Worm (Caenorhabditis elegans) whole organism, young adult: Measurements from ENCODE around the gene tag-250.

Experiments
- ccch-3 ChIP-seq: fragments of 200-800 bp; sonication (Bioruptor generic); optimal IDR thresholded peaks from 2 replicates; lab custom pipeline; 2018; ENCODE audit warnings: mild to moderate bottlenecking, missing genetic modification characterization, missing compliant biosample characterization
- cebp-1 ChIP-seq, 2 experiments: fragments of 200-800 bp in 1 of 2; sonication (Bioruptor generic) in 1 of 2; sonication (generic microtip) in 1 of 2; IDR thresholded peaks in 1 of 2; optimal IDR thresholded peaks in 1 of 2; 2 replicates each; pipeline versions ENCODE4 v1.3.6 to Lab custom; 2017 to 2022; ENCODE audit warnings: missing compliant biosample characterization in 2 of 2, missing genetic modification characterization in 2 of 2, mild to moderate bottlenecking in 1 of 2, missing genetic modification reagents in 1 of 2, moderate library complexity in 1 of 2
- ekl-4 ChIP-seq: fragments of 200-800 bp; sonication (Bioruptor generic); IDR thresholded peaks from 2 replicates; pipeline ENCODE4 v1.3.6; 2022; ENCODE audit warnings: missing genetic modification reagents, missing genetic modification characterization, missing compliant biosample characterization
- hlh-26 ChIP-seq: fragments of 200-800 bp; sonication (Bioruptor generic); conservative IDR thresholded peaks from 2 replicates; pipeline ENCODE4 v1.3.6; 2022; ENCODE audit warnings: missing genetic modification reagents, missing genetic modification characterization, missing compliant biosample characterization
- lin-35 ChIP-seq, 3 experiments: fragments of 150-350 bp in 2 of 3; sonication (generic microtip) in 1 of 3; optimal IDR thresholded peaks; 2 replicates each; lab custom pipeline; 2014 to 2018; ENCODE audit warnings: missing biosample characterization in 3 of 3, missing genetic modification characterization in 3 of 3, missing genetic modification reagents in 3 of 3
- lir-1 ChIP-seq: fragments of 200-800 bp; sonication (Bioruptor generic); conservative IDR thresholded peaks from 2 replicates; pipeline ENCODE4 v1.3.6; 2022; ENCODE audit warnings: missing genetic modification reagents, missing genetic modification characterization, missing compliant biosample characterization
- pha-4 ChIP-seq: fragments of 150-350 bp; sonication (generic microtip); optimal IDR thresholded peaks from 2 replicates; lab custom pipeline; 2014; ENCODE audit warnings: missing biosample characterization, missing genetic modification reagents, missing genetic modification characterization
- snpc-3.4 ChIP-seq: sonication (generic microtip); optimal IDR thresholded peaks from 2 replicates; lab custom pipeline; 2017; ENCODE audit warnings: missing genetic modification characterization, mild to moderate bottlenecking, missing compliant biosample characterization, antibody characterized with exemption, moderate library complexity, missing genotype, missing genetic modification reagents
- somi-1 ChIP-seq: fragments of 200-800 bp; sonication (Bioruptor generic); optimal IDR thresholded peaks from 2 replicates; lab custom pipeline; 2018; ENCODE audit warnings: mild to moderate bottlenecking, missing genetic modification characterization, missing compliant biosample characterization
- unc-130 ChIP-seq: sonication (generic microtip); optimal IDR thresholded peaks from 2 replicates; lab custom pipeline; 2016; ENCODE audit warnings: missing genetic modification reagents, missing genetic modification characterization, missing compliant biosample characterization
- ztf-25 ChIP-seq: fragments of 200-800 bp; sonication (Bioruptor generic); IDR thresholded peaks from 2 replicates; pipeline ENCODE4 v1.3.6; 2022; ENCODE audit warnings: missing genetic modification reagents, missing genetic modification characterization, missing compliant biosample characterization
- ztf-26 ChIP-seq: sonication (generic microtip); optimal IDR thresholded peaks from 2 replicates; lab custom pipeline; 2017; ENCODE audit warnings: missing genetic modification characterization, missing compliant biosample characterization
- ztf-6 ChIP-seq: fragments of 200-800 bp; sonication (Bioruptor generic); IDR thresholded peaks from 2 replicates; pipeline ENCODE4 v1.3.6; 2022; ENCODE audit warnings: missing genetic modification reagents, missing genetic modification characterization, missing compliant biosample characterization

- peak; percentile 19 for TF ChIP-seq somi-1
- TF ChIP-seq ztf-6 (GFP tag; lab: Robert Waterston, UW), result no peak
- TF ChIP-seq ekl-4 (GFP tag; lab: Robert Waterston, UW), result no peak
- no peak for TF ChIP-seq hlh-26 (GFP tag; lab: Robert Waterston, UW)
- no peak for TF ChIP-seq lin-35 (GFP tag; optimal IDR thresholded peaks at IDR 0.05; lab: Kevin White, UChicago)
- no peak for TF ChIP-seq pha-4 (tag; lab: Kevin White, UChicago)
- no peak for TF ChIP-seq ccch-3
- TF ChIP-seq ztf-26 (tag; lab: Kevin White, UChicago), result no peak
- no peak for TF ChIP-seq unc-130 (GFP tag; lab: Kevin White, UChicago)
- TF ChIP-seq cebp-1 (GFP tag; IDR thresholded peaks at IDR 0.05; lab: Robert Waterston, UW), result no peak
- TF ChIP-seq cebp-1 (tag; optimal IDR thresholded peaks at IDR 0.05; lab: Kevin White, UChicago), result no peak
- TF ChIP-seq ztf-25 (GFP tag; lab: Robert Waterston, UW), result no peak
- no peak for TF ChIP-seq lir-1 (GFP tag; lab: Robert Waterston, UW)
- TF ChIP-seq snpc-3.4 (tag; lab: Kevin White, UChicago), result no peak
Observed at ce11 chrIII:7897733-7898132, 27.0 kb downstream of the tag-250 start.
